Worm (Caenorhabditis elegans) whole organism, L3 larva: ENCODE results near the gene C14C10.1.

Experiments
- R02D3.7 ChIP-seq: fragments of 150-350 bp; optimal IDR thresholded peaks from 2 replicates; lab custom pipeline; 2014; ENCODE audit warnings: missing biosample characterization, missing genetic modification characterization
- ceh-82 ChIP-seq: fragments of 150-350 bp; optimal IDR thresholded peaks from 2 replicates; lab custom pipeline; 2014; ENCODE audit warnings: missing biosample characterization, missing genetic modification characterization
- fkh-2 ChIP-seq: fragments of 150-350 bp; optimal IDR thresholded peaks from 2 replicates; lab custom pipeline; 2014; ENCODE audit warnings: missing biosample characterization, missing genetic modification reagents, missing genetic modification characterization
- fos-1 ChIP-seq: fragments of 150-350 bp; optimal IDR thresholded peaks from 2 replicates; lab custom pipeline; 2014; ENCODE audit warnings: missing biosample characterization, missing genetic modification characterization
- nhr-76 ChIP-seq: fragments of 150-350 bp; sonication (generic microtip); optimal IDR thresholded peaks from 5 replicates; lab custom pipeline; 2014; ENCODE audit warnings: missing biosample characterization, missing genetic modification characterization
- nhr-77 ChIP-seq: fragments of 150-350 bp; optimal IDR thresholded peaks from 2 replicates; lab custom pipeline; 2014; ENCODE audit warnings: missing biosample characterization, missing genetic modification characterization
- unc-39 ChIP-seq: sonication (generic microtip); optimal IDR thresholded peaks from 4 replicates; lab custom pipeline; 2017; ENCODE audit warnings: missing biosample characterization, missing genetic modification characterization
- unc-62 ChIP-seq: fragments of 150-350 bp; sonication (generic microtip); optimal IDR thresholded peaks from 4 replicates; lab custom pipeline; 2014; ENCODE audit warnings: missing biosample characterization, missing genetic modification reagents, missing genetic modification characterization

- no peak for TF ChIP-seq nhr-76 (tag; lab: Kevin White, UChicago)
- TF ChIP-seq fos-1 (tag; lab: Kevin White, UChicago): no peak
- TF ChIP-seq unc-39 (tag; lab: Kevin White, UChicago): no peak
- TF ChIP-seq ceh-82 (tag; lab: Kevin White, UChicago): no peak
- no peak for TF ChIP-seq fkh-2 (tag; lab: Kevin White, UChicago)
- no peak for TF ChIP-seq R02D3.7 (tag; lab: Kevin White, UChicago)
- no peak for TF ChIP-seq unc-62 (GFP tag; lab: Kevin White, UChicago)
- TF ChIP-seq nhr-77 (tag; lab: Kevin White, UChicago): no peak
These were observed 4.2 kb downstream of the C14C10.1 start, which contains the start of gene C14C10.2 for ce11 chrV:12592379-12592778.
